Fruit fly (Drosophila melanogaster): ENCODE measurements around the gene CG46383.

Gene CG46383

DNA sequence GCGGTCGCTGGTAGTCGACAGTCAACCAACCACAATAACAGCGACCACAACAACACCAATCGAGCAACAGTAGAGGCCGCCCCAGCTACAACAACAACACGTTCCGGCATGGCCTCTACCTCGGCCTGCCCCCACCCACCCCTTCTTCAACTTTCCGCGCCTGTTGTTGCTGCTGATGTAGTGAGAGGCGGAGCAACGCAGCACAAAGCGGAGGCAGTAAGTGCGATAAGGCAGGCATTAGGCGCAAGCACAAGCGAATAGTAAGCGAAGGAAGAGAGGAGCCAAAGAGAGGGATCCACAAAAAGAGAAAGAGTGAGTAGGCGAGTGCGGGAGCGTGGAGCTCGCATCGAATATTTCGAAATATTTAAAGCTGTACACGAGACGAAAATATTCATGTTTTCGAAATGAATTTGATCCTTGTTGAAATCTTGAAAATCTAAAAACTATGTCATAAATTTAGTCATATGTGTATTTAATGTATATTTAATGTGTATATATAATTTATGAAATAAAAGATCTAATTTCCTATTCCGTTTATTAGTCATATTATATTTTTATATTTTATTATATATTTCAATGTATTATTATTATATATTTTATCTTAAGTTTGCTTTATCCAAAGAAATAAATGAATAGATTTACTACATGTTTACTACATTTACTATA is 42.5 kb upstream of the CG46383 start (continued):
- peak; percentile 84 for TF ChIP-seq Med (GFP tag)
- no peak for TF ChIP-seq CG10366 (GFP tag; IDR thresholded peaks at IDR 0.05)
- TF ChIP-seq Hr78 (GFP tag; optimal IDR thresholded peaks at IDR 0.05): peak in 1 of 2 experiments; percentile 56
- peak; percentile 52 for TF ChIP-seq CG18262 (tag; optimal IDR thresholded peaks at IDR 0.05)
- TF ChIP-seq lab (GFP tag; optimal IDR thresholded peaks at IDR 0.05): peak; percentile 32
- peak; percentile 32 for TF ChIP-seq CG7839 (tag; optimal IDR thresholded peaks at IDR 0.05)
- no peak for TF ChIP-seq pzg (GFP tag; optimal IDR thresholded peaks at IDR 0.05)
- peak; percentile 48; the same call in 1 of the 2 replicates for TF ChIP-seq Drgx (GFP tag; IDR thresholded peaks at IDR 0.05)
- TF ChIP-seq run (tag; optimal IDR thresholded peaks at IDR 0.05): peak; percentile 32
- peak; percentile 22; the same call in 1 of the 3 replicates for TF ChIP-seq CG11695 (GFP tag; IDR thresholded peaks at IDR 0.05)
- no peak for TF ChIP-seq CG31388 (GFP tag; optimal IDR thresholded peaks at IDR 0.05)
- TF ChIP-seq Nf-YA (GFP tag; IDR thresholded peaks at IDR 0.05): peak; percentile 91
- TF ChIP-seq CG3995 (GFP tag; optimal IDR thresholded peaks at IDR 0.05): no peak
- peak; percentile 44 for TF ChIP-seq Rfx (GFP tag; IDR thresholded peaks at IDR 0.05)
- TF ChIP-seq HLH4C (GFP tag; IDR thresholded peaks at IDR 0.05; ENCODE audit: partially characterized antibody): 0 out of 3 replicates have a peak, but pooled peaks have one; percentile 29
- peak; percentile 32 for TF ChIP-seq CG17829 (tag; optimal IDR thresholded peaks at IDR 0.05)
- peak; percentile 87 for TF ChIP-seq CG1832 (GFP tag; optimal IDR thresholded peaks at IDR 0.05)
- TF ChIP-seq lilli (GFP tag; optimal IDR thresholded peaks at IDR 0.05): no peak
- peak; percentile 35 for TF ChIP-seq cwo (GFP tag; optimal IDR thresholded peaks at IDR 0.05)
- peak; percentile 94 for TF ChIP-seq Aef1 (GFP tag; IDR thresholded peaks at IDR 0.05)
- TF ChIP-seq CG12219 (GFP tag; optimal IDR thresholded peaks at IDR 0.05): no peak
- TF ChIP-seq dmrt99B (tag; optimal IDR thresholded peaks at IDR 0.05): peak; percentile 7
- peak; percentile 50 for TF ChIP-seq CG7987 (GFP tag; optimal IDR thresholded peaks at IDR 0.05)
- TF ChIP-seq CG4360 (GFP tag; IDR thresholded peaks at IDR 0.05): peak; percentile 100
- TF ChIP-seq zfh2 (GFP tag; optimal IDR thresholded peaks at IDR 0.05): no peak
- no peak for TF ChIP-seq jigr1 (GFP tag; IDR thresholded peaks at IDR 0.05)
- peak; percentile 57 for TF ChIP-seq gem (tag; optimal IDR thresholded peaks at IDR 0.05)
- TF ChIP-seq CG6654 (GFP tag; optimal IDR thresholded peaks at IDR 0.05): no peak
- no peak for TF ChIP-seq CG10274 (GFP tag; optimal IDR thresholded peaks at IDR 0.05)
- TF ChIP-seq Trl (optimal IDR thresholded peaks at IDR 0.05): peak; percentile 84 to 86
- TF ChIP-seq Trl (GFP tag; optimal IDR thresholded peaks at IDR 0.05): no peak
- TF ChIP-seq slou (GFP tag; optimal IDR thresholded peaks at IDR 0.05): no peak
- TF ChIP-seq al (GFP tag; IDR thresholded peaks at IDR 0.05): 0 out of 2 replicates have a peak, but pooled peaks have one; percentile 10

DNA sequence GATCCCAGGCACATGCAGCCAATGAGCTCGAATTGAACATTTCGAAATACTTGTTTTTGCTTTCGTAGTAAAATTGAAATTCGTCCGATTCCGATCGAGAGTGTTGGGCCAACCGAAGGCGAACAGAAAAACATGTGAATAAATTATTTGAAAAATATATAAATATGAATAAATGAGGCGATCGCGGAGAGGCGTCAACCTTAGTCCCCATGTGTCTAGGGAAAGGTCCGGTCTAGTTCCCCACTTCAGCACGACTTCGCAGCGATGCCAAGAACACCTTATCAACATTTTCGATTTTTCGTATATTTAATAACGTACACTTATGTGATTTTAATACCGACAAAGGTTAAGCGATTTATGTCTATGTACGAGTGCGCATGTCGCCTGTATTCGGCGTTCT is 40.9 kb upstream of the CG46383 start:
- TF ChIP-seq hth (optimal IDR thresholded peaks at IDR 0.05) (no peak), D19B (GFP tag; optimal IDR thresholded peaks at IDR 0.05) (peak; percentile 4), CG34376 (GFP tag; optimal IDR thresholded peaks at IDR 0.05) (peak; percentile 80), sug (tag; optimal IDR thresholded peaks at IDR 0.05) (peak; percentile 58)

DNA sequence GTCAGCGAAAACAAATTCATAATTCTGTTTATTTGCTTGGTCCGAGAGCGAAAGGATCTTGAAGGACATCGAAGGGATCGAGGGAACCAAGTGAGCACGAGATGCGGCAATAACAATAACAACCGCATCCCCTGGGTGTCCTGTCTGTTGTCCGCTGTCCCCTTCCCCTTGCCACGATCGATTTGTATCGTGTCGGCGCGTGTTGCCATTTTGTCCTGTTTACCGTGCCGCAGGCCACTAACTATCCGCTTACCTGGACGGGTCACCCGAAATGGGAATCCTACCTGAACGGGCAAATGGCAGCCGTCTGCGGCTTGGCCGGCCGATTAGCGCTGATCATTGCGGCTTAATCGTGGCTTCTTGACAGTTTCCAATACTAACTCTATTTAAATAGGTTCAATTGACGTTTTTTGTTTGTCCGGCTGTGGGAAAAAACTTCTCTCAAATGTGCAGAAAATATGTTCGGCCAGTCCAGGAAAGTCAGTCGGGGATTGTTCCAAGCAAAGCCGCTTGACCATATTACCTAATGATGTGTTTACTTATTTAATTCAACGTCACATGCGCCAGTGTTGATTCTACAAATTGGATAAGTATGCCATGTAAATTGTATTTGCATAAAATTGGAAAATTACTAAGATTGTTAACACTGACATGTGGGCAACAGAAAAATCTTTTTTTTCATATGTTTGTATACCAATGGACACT is 38.6 kb upstream of the CG46383 start:
- TF ChIP-seq Kr (GFP tag; optimal IDR thresholded peaks at IDR 0.05) (peak; percentile 6), pita (GFP tag; optimal IDR thresholded peaks at IDR 0.05) (no peak), Trl (optimal IDR thresholded peaks at IDR 0.05) (no peak), Trl (GFP tag; optimal IDR thresholded peaks at IDR 0.05) (no peak), her (GFP tag; optimal IDR thresholded peaks at IDR 0.05) (no peak), Oaz (GFP tag; IDR thresholded peaks at IDR 0.05) (no peak), CG10979 (tag; optimal IDR thresholded peaks at IDR 0.05) (no peak), row (GFP tag; IDR thresholded peaks at IDR 0.05) (no peak), Camta (GFP tag; optimal IDR thresholded peaks at IDR 0.05) (no peak), Neu2 (GFP tag; optimal IDR thresholded peaks at IDR 0.05; ENCODE audit: borderline replicate concordance) (no peak), CG8089 (GFP tag; optimal IDR thresholded peaks at IDR 0.05) (no peak), CG16815 (GFP tag; optimal IDR thresholded peaks at IDR 0.05) (no peak), croc (GFP tag; conservative IDR thresholded peaks at IDR 0.05) (no peak), NC2α (GFP tag; optimal IDR thresholded peaks at IDR 0.05) (no peak)

All from whole organism, embryonic.